Fruit fly (Drosophila melanogaster) whole organism, embryonic: ENCODE data around the gene Roc1b.

ENCODE experiments used
- Aef1 ChIP-seq: fragments of 200-800 bp; sonication (Bioruptor generic); IDR thresholded peaks from 3 replicates; pipeline ENCODE4 v1.3.6; 2022; ENCODE audit warnings: missing biosample characterization, missing genetic modification characterization
- Atf6 ChIP-seq: fragments of 200-800 bp; sonication (Bioruptor generic); IDR thresholded peaks from 2 replicates; pipeline ENCODE4 v1.3.6; 2022; ENCODE audit warnings: missing biosample characterization, missing genetic modification characterization
- BtbVII ChIP-seq: fragments of 200-800 bp; sonication (Bioruptor generic); optimal IDR thresholded peaks from 3 replicates; lab custom pipeline; 2017; ENCODE audit warnings: missing biosample characterization, mild to moderate bottlenecking, missing genetic modification characterization
- CG10267 ChIP-seq: fragments of 200-800 bp; sonication (Bioruptor generic); optimal IDR thresholded peaks from 2 replicates; lab custom pipeline; 2018; ENCODE audit warnings: missing biosample characterization, mild to moderate bottlenecking, missing genetic modification characterization, moderate library complexity
- CG10543 ChIP-seq: fragments of 200-800 bp; sonication (Bioruptor generic); optimal IDR thresholded peaks from 3 replicates; lab custom pipeline; 2017; ENCODE audit warnings: missing biosample characterization, mild to moderate bottlenecking, missing genetic modification characterization, moderate library complexity
- CG13424 ChIP-seq: fragments of 200-800 bp; sonication (Bioruptor generic); optimal IDR thresholded peaks from 2 replicates; lab custom pipeline; 2019; ENCODE audit warnings: missing biosample characterization, mild to moderate bottlenecking, missing genetic modification characterization, moderate library complexity
- CG14441 ChIP-seq: fragments of 200-800 bp; sonication (Bioruptor generic); IDR thresholded peaks from 2 replicates; pipeline ENCODE4 v1.3.6; 2022; ENCODE audit warnings: missing biosample characterization, missing genetic modification characterization
- CG15601 ChIP-seq: fragments of 200-800 bp; sonication (Bioruptor generic); optimal IDR thresholded peaks from 3 replicates; lab custom pipeline; 2019; ENCODE audit warnings: missing biosample characterization, mild to moderate bottlenecking, missing genetic modification characterization, moderate library complexity
- CG17361 ChIP-seq: fragments of 200-800 bp; sonication (Bioruptor generic); IDR thresholded peaks from 3 replicates; pipeline ENCODE4 v1.3.6; 2022; ENCODE audit warnings: missing biosample characterization, missing genetic modification characterization
- CG17829 ChIP-seq: fragments of 200-800 bp; optimal IDR thresholded peaks from 2 replicates; lab custom pipeline; 2019; ENCODE audit warnings: missing biosample characterization, mild to moderate bottlenecking, missing genetic modification characterization, moderate library complexity
- CG1832 ChIP-seq: fragments of 200-800 bp; sonication (Bioruptor generic); optimal IDR thresholded peaks from 2 replicates; lab custom pipeline; 2017; ENCODE audit warnings: missing biosample characterization, mild to moderate bottlenecking, missing genetic modification characterization, inconsistent platforms
- CG18476 ChIP-seq: fragments of 200-800 bp; sonication (Bioruptor generic); optimal IDR thresholded peaks from 2 replicates; lab custom pipeline; 2016; ENCODE audit warnings: missing biosample characterization, mild to moderate bottlenecking, missing genetic modification characterization
- CG2116 ChIP-seq: fragments of 200-800 bp; sonication (Bioruptor generic); optimal IDR thresholded peaks from 3 replicates; lab custom pipeline; 2018; ENCODE audit warnings: missing biosample characterization, mild to moderate bottlenecking, missing genetic modification characterization
- CG31388 ChIP-seq: fragments of 200-800 bp; sonication (Bioruptor generic); optimal IDR thresholded peaks from 2 replicates; lab custom pipeline; 2016; ENCODE audit warnings: missing biosample characterization, missing genetic modification characterization
- CG3281 ChIP-seq: fragments of 200-800 bp; sonication (Bioruptor generic); optimal IDR thresholded peaks from 3 replicates; lab custom pipeline; 2017; ENCODE audit warnings: missing biosample characterization, mild to moderate bottlenecking, missing genetic modification characterization
- CG3847 ChIP-seq: fragments of 200-800 bp; sonication (Bioruptor generic); IDR thresholded peaks from 2 replicates; pipeline ENCODE4 v1.3.6; 2022; ENCODE audit warnings: missing biosample characterization, missing genetic modification characterization
- CG4854 ChIP-seq: fragments of 200-800 bp; sonication (Bioruptor generic); optimal IDR thresholded peaks from 2 replicates; lab custom pipeline; 2016; ENCODE audit warnings: missing biosample characterization, missing genetic modification characterization, inconsistent platforms
- CG6791 ChIP-seq: fragments of 200-800 bp; sonication (Bioruptor generic); IDR thresholded peaks from 3 replicates; pipeline ENCODE4 v1.3.6; 2022; ENCODE audit warnings: missing biosample characterization, missing genetic modification characterization; ENCODE audit not compliant: partially characterized antibody
- CrebB ChIP-seq: fragments of 200-800 bp; sonication (Bioruptor generic); optimal IDR thresholded peaks from 3 replicates; lab custom pipeline; 2018; ENCODE audit warnings: missing biosample characterization, mild to moderate bottlenecking, missing genetic modification characterization
- D19A ChIP-seq: fragments of 200-800 bp; optimal IDR thresholded peaks from 3 replicates; lab custom pipeline; 2019; ENCODE audit warnings: missing biosample characterization, mild to moderate bottlenecking, missing genetic modification characterization, moderate library complexity
- Dek ChIP-seq: fragments of 200-800 bp; sonication (Bioruptor generic); optimal IDR thresholded peaks from 3 replicates; lab custom pipeline; 2019; ENCODE audit warnings: missing biosample characterization, mild to moderate bottlenecking, missing genetic modification characterization, moderate library complexity
- ERR ChIP-seq: fragments of 200-800 bp; sonication (Bioruptor generic); optimal IDR thresholded peaks from 2 replicates; lab custom pipeline; 2016; ENCODE audit warnings: missing biosample characterization, missing genetic modification characterization
- HHEX ChIP-seq: fragments of 200-800 bp; sonication (Bioruptor generic); optimal IDR thresholded peaks from 3 replicates; lab custom pipeline; 2017; ENCODE audit warnings: missing biosample characterization, mild to moderate bottlenecking, missing genetic modification characterization, missing genetic modification reagents
- HmgD ChIP-seq: fragments of 200-800 bp; sonication (Bioruptor generic); optimal IDR thresholded peaks from 3 replicates; lab custom pipeline; 2016; ENCODE audit warnings: missing biosample characterization, missing genetic modification characterization
- Lhr ChIP-seq: fragments of 200-800 bp; sonication (Bioruptor generic); optimal IDR thresholded peaks from 3 replicates; lab custom pipeline; 2017; ENCODE audit warnings: mild to moderate bottlenecking, missing biosample characterization, missing genetic modification reagents, missing genetic modification characterization
- NC2β ChIP-seq: fragments of 200-800 bp; sonication (Bioruptor generic); optimal IDR thresholded peaks from 2 replicates; lab custom pipeline; 2016; ENCODE audit warnings: missing biosample characterization, missing genetic modification characterization
- Nf-YC ChIP-seq: fragments of 200-800 bp; optimal IDR thresholded peaks from 3 replicates; lab custom pipeline; 2019; ENCODE audit warnings: missing biosample characterization, mild to moderate bottlenecking, missing genetic modification characterization, moderate library complexity
- Opbp ChIP-seq: fragments of 200-800 bp; sonication (Bioruptor generic); IDR thresholded peaks from 3 replicates; pipeline ENCODE4 v1.3.6; 2022; ENCODE audit warnings: missing biosample characterization, missing genetic modification characterization; ENCODE audit not compliant: partially characterized antibody
- Sox102F ChIP-seq: fragments of 200-800 bp; sonication (Bioruptor generic); optimal IDR thresholded peaks from 2 replicates; lab custom pipeline; 2018; ENCODE audit warnings: missing biosample characterization, mild to moderate bottlenecking, missing genetic modification characterization, moderate library complexity
- Usf ChIP-seq: fragments of 200-800 bp; sonication (Bioruptor generic); optimal IDR thresholded peaks from 2 replicates; lab custom pipeline; 2017; ENCODE audit warnings: missing genotype, missing biosample characterization, missing genetic modification characterization
- YL-1 ChIP-seq: fragments of 200-800 bp; sonication (Bioruptor generic); optimal IDR thresholded peaks from 3 replicates; lab custom pipeline; 2017; ENCODE audit warnings: missing biosample characterization, mild to moderate bottlenecking, missing genetic modification characterization
- az2 ChIP-seq: fragments of 200-800 bp; sonication (Bioruptor generic); optimal IDR thresholded peaks from 3 replicates; lab custom pipeline; 2016; ENCODE audit warnings: missing biosample characterization, missing genetic modification characterization
- bsh ChIP-seq, 2 experiments: fragments of 200-800 bp; sonication (Bioruptor generic); optimal IDR thresholded peaks; 2 replicates each; lab custom pipeline; 2017 to 2018; ENCODE audit warnings: mild to moderate bottlenecking in 2 of 2, missing biosample characterization in 2 of 2, missing genetic modification characterization in 2 of 2, moderate library complexity in 1 of 2
- btn ChIP-seq: fragments of 200-800 bp; sonication (Bioruptor generic); optimal IDR thresholded peaks from 2 replicates; lab custom pipeline; 2016; ENCODE audit warnings: missing biosample characterization, missing genetic modification characterization
- cas ChIP-seq: fragments of 200-800 bp; sonication (Bioruptor generic); IDR thresholded peaks from 2 replicates; pipeline ENCODE4 v1.3.6; 2022; ENCODE audit warnings: missing biosample characterization, missing genetic modification characterization
- chinmo ChIP-seq: fragments of 200-800 bp; sonication (Bioruptor generic); IDR thresholded peaks from 4 replicates; pipeline ENCODE4 v1.3.6; 2022; ENCODE audit warnings: missing biosample characterization, missing genetic modification characterization; ENCODE audit not compliant: partially characterized antibody
- ems ChIP-seq: fragments of 200-800 bp; sonication (Bioruptor generic); optimal IDR thresholded peaks from 3 replicates; lab custom pipeline; 2016; ENCODE audit warnings: missing biosample characterization, missing genetic modification characterization
- grn ChIP-seq: fragments of 200-800 bp; sonication (Bioruptor generic); optimal IDR thresholded peaks from 3 replicates; lab custom pipeline; 2017; ENCODE audit warnings: missing biosample characterization, missing genetic modification characterization
- klu ChIP-seq: fragments of 200-800 bp; sonication (Bioruptor generic); IDR thresholded peaks from 2 replicates; pipeline ENCODE4 v1.3.6; 2022; ENCODE audit warnings: missing biosample characterization, missing genetic modification characterization
- shn ChIP-seq: fragments of 200-800 bp; sonication (Bioruptor generic); optimal IDR thresholded peaks from 3 replicates; lab custom pipeline; 2016; ENCODE audit warnings: missing biosample characterization, missing genetic modification characterization
- sisA ChIP-seq: fragments of 200-800 bp; sonication (Bioruptor generic); IDR thresholded peaks from 2 replicates; pipeline ENCODE4 v1.3.6; 2022; ENCODE audit warnings: missing biosample characterization, missing genetic modification characterization
- slou ChIP-seq: fragments of 200-800 bp; sonication (Bioruptor generic); optimal IDR thresholded peaks from 3 replicates; lab custom pipeline; 2016; ENCODE audit warnings: missing biosample characterization, missing genetic modification characterization
- sqz ChIP-seq: fragments of 200-800 bp; sonication (Bioruptor generic); optimal IDR thresholded peaks from 3 replicates; lab custom pipeline; 2018; ENCODE audit warnings: missing biosample characterization, mild to moderate bottlenecking, missing genetic modification characterization
- tll ChIP-seq, 2 experiments: fragments of 200-800 bp in 1 of 2; fragments of >200 bp in 1 of 2; sonication (Bioruptor generic) in 1 of 2; optimal IDR thresholded peaks; 2 replicates each; lab custom pipeline; 2017 to 2019; ENCODE audit warnings: missing biosample characterization in 2 of 2, missing genetic modification characterization in 2 of 2, mild to moderate bottlenecking in 1 of 2, moderate library complexity in 1 of 2
- trem ChIP-seq: fragments of 200-800 bp; optimal IDR thresholded peaks from 3 replicates; lab custom pipeline; 2019; ENCODE audit warnings: missing biosample characterization, mild to moderate bottlenecking, missing genetic modification characterization, moderate library complexity
- wdn ChIP-seq: fragments of 200-800 bp; sonication (Bioruptor generic); IDR thresholded peaks from 2 replicates; pipeline ENCODE4 v1.3.6; 2022; ENCODE audit warnings: missing biosample characterization, missing genetic modification characterization
- wor ChIP-seq: fragments of 200-800 bp; sonication (Bioruptor generic); IDR thresholded peaks from 2 replicates; pipeline ENCODE4 v1.3.6; 2022; ENCODE audit warnings: missing biosample characterization, missing genetic modification characterization
- zfh1 ChIP-seq: fragments of 200-800 bp; sonication (Bioruptor generic); IDR thresholded peaks from 3 replicates; pipeline ENCODE4 v1.3.6; 2022; ENCODE audit warnings: missing biosample characterization, missing genetic modification characterization

Gene Roc1b

DNA sequence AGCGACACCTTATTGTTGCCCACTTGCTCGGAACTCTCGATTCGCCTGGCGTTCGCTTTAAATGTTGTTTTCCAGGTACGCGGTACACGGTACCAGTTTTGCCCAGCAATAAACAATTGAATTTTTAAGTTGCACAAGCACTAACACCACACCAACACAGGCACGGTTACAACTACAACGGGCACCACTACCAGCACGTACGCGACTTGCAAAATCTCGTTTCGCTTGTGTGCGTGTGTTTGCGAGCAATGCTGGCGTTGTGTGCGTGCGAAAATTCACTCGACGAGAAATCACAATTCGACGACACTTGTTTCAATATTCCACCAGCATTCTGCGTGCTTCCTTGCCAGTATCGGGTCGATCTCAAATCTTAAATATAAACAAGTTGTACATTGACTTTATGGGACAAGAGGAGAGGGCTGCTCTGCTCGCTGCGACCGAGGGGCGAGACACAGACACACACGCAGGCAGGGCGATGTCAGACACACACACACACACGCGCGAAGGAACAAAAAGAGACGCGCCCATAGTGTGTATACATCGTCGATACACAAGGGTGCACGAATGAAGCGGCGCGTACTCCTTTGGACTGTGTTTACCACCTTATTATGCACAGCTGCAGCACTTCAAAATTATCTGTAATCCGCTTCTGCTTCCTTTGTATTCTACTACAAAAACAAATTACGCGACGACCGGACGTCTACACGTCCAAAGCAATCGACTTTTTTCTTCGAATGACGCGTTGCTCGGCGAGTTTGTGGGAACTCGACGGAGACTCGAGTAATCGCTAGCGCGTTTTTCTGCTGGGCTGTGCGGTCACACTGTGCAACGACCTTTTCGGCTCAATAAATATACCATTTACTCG is 38.4 kb upstream of the Roc1b start, which contains the start of gene fwd (continued):
- TF ChIP-seq ems (GFP tag; lab: Kevin White, UChicago) (no peak), tll (GFP tag; optimal IDR thresholded peaks at IDR 0.05; lab: Kevin White, UChicago) (peak in 1 of 2 experiments; percentile 58), grn (no peak), sisA (GFP tag; lab: Robert Waterston, UW) (no peak), Nf-YC (tag; lab: Kevin White, UChicago) (peak; percentile 61), Sox102F (GFP tag; lab: Kevin White, UChicago) (no peak), Aef1 (GFP tag; lab: Robert Waterston, UW) (no peak; the same call in 2 of the 3 replicates), CG31388 (no peak), CG3847 (GFP tag; lab: Robert Waterston, UW) (peak; percentile 69), btn (GFP tag; lab: Kevin White, UChicago) (no peak), trem (peak; percentile 81), Atf6 (GFP tag; lab: Robert Waterston, UW) (peak; percentile 50), wor (GFP tag; lab: Robert Waterston, UW) (no peak), CG6791 (GFP tag; lab: Robert Waterston, UW) (peak; percentile 54; the same call in 1 of the 3 replicates), ERR (GFP tag; lab: Kevin White, UChicago) (peak; percentile 32), CG1832 (GFP tag; lab: Kevin White, UChicago) (no peak), slou (no peak), BtbVII (GFP tag; lab: Kevin White, UChicago) (peak; percentile 73), CG3281 (peak; percentile 42), CG10267 (tag; lab: Kevin White, UChicago) (peak; percentile 65), chinmo (peak; percentile 84; the same call in 2 of the 4 replicates), CG14441 (GFP tag; lab: Robert Waterston, UW) (peak; percentile 20; the same call in 1 of the 2 replicates), klu (GFP tag; lab: Robert Waterston, UW) (no peak), bsh (GFP tag; optimal IDR thresholded peaks at IDR 0.05; lab: Kevin White, UChicago) (peak in 1 of 2 experiments; percentile 28), CG10543 (peak; percentile 82), D19A (tag; lab: Kevin White, UChicago) (peak; percentile 36), NC2β (peak; percentile 27), wdn (no peak), CG2116 (GFP tag; lab: Kevin White, UChicago) (peak; percentile 74), CrebB (tag; lab: Kevin White, UChicago) (peak; percentile 24), az2 (GFP tag; lab: Kevin White, UChicago) (no peak), Lhr (GFP tag; lab: Kevin White, UChicago) (peak; percentile 78), zfh1 (GFP tag; lab: Robert Waterston, UW) (0 out of 3 replicates have a peak, but pooled peaks have one; percentile 12), shn (GFP tag; lab: Kevin White, UChicago) (peak; percentile 24), sqz (peak; percentile 66), CG17361 (0 out of 3 replicates have a peak, but pooled peaks have one; percentile 9), CG13424 (tag; lab: Kevin White, UChicago) (peak; percentile 38), HHEX (GFP tag; lab: Kevin White, UChicago) (peak; percentile 26), CG18476 (GFP tag; lab: Kevin White, UChicago) (no peak), CG4854 (peak; percentile 16), YL-1 (GFP tag; lab: Kevin White, UChicago) (peak; percentile 97), CG15601 (tag; lab: Kevin White, UChicago) (peak; percentile 52), HmgD (GFP tag; lab: Kevin White, UChicago) (peak; percentile 85), CG17829 (tag; lab: Kevin White, UChicago) (peak; percentile 70), Usf (GFP tag; lab: Kevin White, UChicago) (no peak), Opbp (GFP tag; lab: Robert Waterston, UW) (peak; percentile 56; the same call in 2 of the 3 replicates), cas (GFP tag; lab: Robert Waterston, UW) (no peak), Dek (tag; lab: Kevin White, UChicago) (peak; percentile 12)
